Fruit fly (Drosophila melanogaster): ENCODE data around the gene CG43844.

The CG43844 gene

DNA sequence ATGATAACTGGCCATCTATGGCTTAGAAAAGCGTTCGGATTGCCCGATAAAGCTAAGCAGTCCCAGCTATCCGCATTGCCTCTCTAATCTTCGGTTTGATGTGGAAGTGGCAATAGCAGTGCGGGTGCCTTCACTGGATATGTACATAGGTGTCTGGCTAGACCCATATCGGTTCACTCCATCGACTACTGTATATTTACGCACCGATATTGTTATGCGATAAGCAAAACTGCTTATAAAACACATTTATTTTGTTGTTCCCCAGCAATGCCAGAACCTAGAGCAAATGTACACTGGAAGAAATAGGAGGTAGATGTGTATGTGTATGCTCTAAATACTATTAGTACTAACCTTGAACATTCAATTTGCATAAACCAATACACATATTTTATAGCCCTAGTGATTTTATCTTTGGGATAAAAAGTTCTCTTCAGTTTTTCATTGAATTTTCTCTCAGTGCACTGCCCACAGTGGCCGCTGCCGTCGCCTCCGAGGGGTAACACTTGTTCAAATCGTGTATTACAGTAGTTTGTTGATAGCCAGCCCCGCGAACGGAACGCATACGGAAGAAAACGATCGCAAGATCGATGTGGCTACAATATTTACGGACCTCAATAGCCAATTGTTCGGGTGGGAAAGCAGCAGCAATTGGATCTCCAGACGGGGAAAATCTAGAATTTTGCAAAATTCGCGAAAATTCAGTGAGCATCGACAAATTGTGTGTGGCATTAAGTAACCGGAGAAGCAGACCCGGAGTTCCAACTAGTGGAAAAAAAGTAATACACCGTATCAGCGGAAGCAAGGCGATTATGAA, 19.0 kb upstream of the CG43844 start, which contains the start of gene CG31431 (continued):
- TF ChIP-seq oc (tag; optimal IDR thresholded peaks at IDR 0.05) (peak; percentile 93), CG3995 (GFP tag; optimal IDR thresholded peaks at IDR 0.05) (peak; percentile 81), CG8089 (GFP tag; optimal IDR thresholded peaks at IDR 0.05) (peak; percentile 95), cwo (GFP tag; optimal IDR thresholded peaks at IDR 0.05) (peak; percentile 97), wek (GFP tag; optimal IDR thresholded peaks at IDR 0.05) (peak; percentile 87), tna (GFP tag; IDR thresholded peaks at IDR 0.05; ENCODE audit: partially characterized antibody) (no peak), CG17359 (tag; optimal IDR thresholded peaks at IDR 0.05) (peak; percentile 97), CG14710 (tag; optimal IDR thresholded peaks at IDR 0.05) (peak; percentile 97), CG31365 (tag; optimal IDR thresholded peaks at IDR 0.05) (peak; percentile 88), CG2120 (GFP tag; optimal IDR thresholded peaks at IDR 0.05) (peak; percentile 99), CG32772 (GFP tag; IDR thresholded peaks at IDR 0.05) (peak; percentile 97), cad (GFP tag; optimal IDR thresholded peaks at IDR 0.05) (no peak), CG10431 (GFP tag; optimal IDR thresholded peaks at IDR 0.05) (peak; percentile 69), al (GFP tag; IDR thresholded peaks at IDR 0.05) (peak; percentile 96), CG8290 (GFP tag; optimal IDR thresholded peaks at IDR 0.05) (peak; percentile 93), CG8290 (tag; optimal IDR thresholded peaks at IDR 0.05) (peak; percentile 71 to 99), Drgx (GFP tag; IDR thresholded peaks at IDR 0.05) (peak; percentile 94), Jarid2 (GFP tag; optimal IDR thresholded peaks at IDR 0.05) (peak; percentile 85), exex (tag; optimal IDR thresholded peaks at IDR 0.05) (peak; percentile 85), Myb (GFP tag; optimal IDR thresholded peaks at IDR 0.05) (peak; percentile 90), HHEX (GFP tag; optimal IDR thresholded peaks at IDR 0.05) (peak; percentile 98), Oaz (GFP tag; IDR thresholded peaks at IDR 0.05) (peak; percentile 95), CG17802 (tag; optimal IDR thresholded peaks at IDR 0.05) (peak; percentile 79), seq (GFP tag; IDR thresholded peaks at IDR 0.05) (peak; percentile 94), pita (GFP tag; optimal IDR thresholded peaks at IDR 0.05) (no peak), vfl (GFP tag; optimal IDR thresholded peaks at IDR 0.05) (peak; percentile 96), Bteb2 (GFP tag; optimal IDR thresholded peaks at IDR 0.05) (peak; percentile 96), CG14860 (GFP tag; IDR thresholded peaks at IDR 0.05; ENCODE audit: partially characterized antibody) (no peak), MBD-R2 (GFP tag; IDR thresholded peaks at IDR 0.05) (peak; percentile 98), Optix (GFP tag; IDR thresholded peaks at IDR 0.05) (peak; percentile 94), HLHmδ (GFP tag; optimal IDR thresholded peaks at IDR 0.05) (peak; percentile 3), Camta (GFP tag; optimal IDR thresholded peaks at IDR 0.05) (peak; percentile 96), CG13624 (GFP tag; optimal IDR thresholded peaks at IDR 0.05) (peak; percentile 98), PHDP (tag; optimal IDR thresholded peaks at IDR 0.05) (peak; percentile 98), br (optimal IDR thresholded peaks at IDR 0.05) (no peak), CG11456 (GFP tag; IDR thresholded peaks at IDR 0.05) (peak; percentile 98), Hsf (GFP tag; optimal IDR thresholded peaks at IDR 0.05) (peak; percentile 97), fd3F (GFP tag; optimal IDR thresholded peaks at IDR 0.05) (peak; percentile 96), CG10462 (GFP tag; optimal IDR thresholded peaks at IDR 0.05) (peak; percentile 94), lab (GFP tag; optimal IDR thresholded peaks at IDR 0.05) (peak; percentile 99), ind (GFP tag; optimal IDR thresholded peaks at IDR 0.05) (peak; percentile 98), CG6813 (GFP tag; optimal IDR thresholded peaks at IDR 0.05) (peak; percentile 98), Pdp1 (GFP tag; optimal IDR thresholded peaks at IDR 0.05) (peak; percentile 98), Blimp-1 (GFP tag; optimal IDR thresholded peaks at IDR 0.05) (peak; percentile 95), Ada2b (GFP tag; IDR thresholded peaks at IDR 0.05) (peak; percentile 98), CG15601 (tag; optimal IDR thresholded peaks at IDR 0.05) (peak; percentile 90), CG15073 (GFP tag; optimal IDR thresholded peaks at IDR 0.05) (peak; percentile 78), CG6683 (GFP tag; optimal IDR thresholded peaks at IDR 0.05) (peak; percentile 94), peb (GFP tag; IDR thresholded peaks at IDR 0.05) (peak; percentile 90)

All from whole organism, embryonic.